Worm (Caenorhabditis elegans) whole organism, late embryonic: ENCODE data around the gene dro-1.
A peak's percentile ranks its signal among the peaks of the same experiment; 100 is the strongest.

Experiments
- C08G9.2 ChIP-seq: sonication (generic microtip); optimal IDR thresholded peaks from 2 replicates; lab custom pipeline; 2016; ENCODE audit warnings: mild to moderate bottlenecking, missing genetic modification characterization, moderate library complexity, missing compliant biosample characterization
- K09A11.1 ChIP-seq: sonication (generic microtip); optimal IDR thresholded peaks from 2 replicates; lab custom pipeline; 2017; ENCODE audit warnings: antibody characterized with exemption, mild to moderate bottlenecking, missing genetic modification characterization, missing compliant biosample characterization; ENCODE audit not compliant: insufficient read depth
- ahr-1 ChIP-seq: sonication (generic microtip); optimal IDR thresholded peaks from 2 replicates; lab custom pipeline; 2016; ENCODE audit warnings: missing genetic modification characterization, missing compliant biosample characterization
- ceh-19 ChIP-seq: fragments of 200-800 bp; sonication (Bioruptor generic); optimal IDR thresholded peaks from 2 replicates; lab custom pipeline; 2018; ENCODE audit warnings: mild to moderate bottlenecking, missing genetic modification characterization, missing compliant biosample characterization
- ceh-2 ChIP-seq: sonication (generic microtip); optimal IDR thresholded peaks from 2 replicates; lab custom pipeline; 2016; ENCODE audit warnings: missing genotype, missing genetic modification characterization, missing compliant biosample characterization
- ceh-22 ChIP-seq: sonication (generic microtip); optimal IDR thresholded peaks from 2 replicates; lab custom pipeline; 2017; ENCODE audit warnings: missing biosample characterization, missing genetic modification characterization
- ceh-31 ChIP-seq: sonication (generic microtip); optimal IDR thresholded peaks from 2 replicates; lab custom pipeline; 2016; ENCODE audit warnings: missing genetic modification characterization, missing compliant biosample characterization
- ceh-34 ChIP-seq: sonication (generic microtip); optimal IDR thresholded peaks from 2 replicates; lab custom pipeline; 2016; ENCODE audit warnings: mild to moderate bottlenecking, missing genetic modification characterization, missing compliant biosample characterization
- ceh-6 ChIP-seq: fragments of 200-800 bp; sonication (Bioruptor generic); optimal IDR thresholded peaks from 2 replicates; lab custom pipeline; 2018; ENCODE audit warnings: mild to moderate bottlenecking, missing genetic modification characterization, missing compliant biosample characterization
- che-1 ChIP-seq: sonication (generic microtip); optimal IDR thresholded peaks from 2 replicates; lab custom pipeline; 2016; ENCODE audit warnings: mild to moderate bottlenecking, missing genetic modification characterization, missing compliant biosample characterization
- elt-2 ChIP-seq: sonication (generic microtip); optimal IDR thresholded peaks from 2 replicates; lab custom pipeline; 2016; ENCODE audit warnings: missing genetic modification reagents, missing genetic modification characterization, missing compliant biosample characterization
- elt-4 ChIP-seq: sonication (generic microtip); optimal IDR thresholded peaks from 2 replicates; lab custom pipeline; 2016; ENCODE audit warnings: missing genetic modification characterization, missing compliant biosample characterization
- ets-4 ChIP-seq: sonication (generic microtip); optimal IDR thresholded peaks from 2 replicates; lab custom pipeline; 2016; ENCODE audit warnings: missing genetic modification characterization, missing compliant biosample characterization
- fkh-10 ChIP-seq: fragments of 150-350 bp; optimal IDR thresholded peaks from 2 replicates; lab custom pipeline; 2014; ENCODE audit warnings: missing biosample characterization, missing genetic modification reagents, missing genetic modification characterization
- gmeb-2 ChIP-seq: sonication (generic microtip); optimal IDR thresholded peaks from 2 replicates; lab custom pipeline; 2016; ENCODE audit warnings: missing genetic modification characterization, inconsistent platforms, missing compliant biosample characterization
- hlh-8 ChIP-seq: sonication (generic microtip); optimal IDR thresholded peaks from 2 replicates; lab custom pipeline; 2016; ENCODE audit warnings: missing genotype, missing genetic modification characterization, missing compliant biosample characterization
- lim-6 ChIP-seq: sonication (generic microtip); optimal IDR thresholded peaks from 2 replicates; lab custom pipeline; 2016; ENCODE audit warnings: missing genetic modification characterization, missing compliant biosample characterization
- mec-3 ChIP-seq: sonication (generic microtip); optimal IDR thresholded peaks from 2 replicates; lab custom pipeline; 2016; ENCODE audit warnings: borderline replicate concordance, missing genetic modification characterization, missing compliant biosample characterization
- nfya-1 ChIP-seq: sonication (generic microtip); optimal IDR thresholded peaks from 2 replicates; lab custom pipeline; 2017; ENCODE audit warnings: missing genetic modification characterization, mild to moderate bottlenecking, missing compliant biosample characterization, antibody characterized with exemption, moderate library complexity
- nhr-232 ChIP-seq: sonication (generic microtip); optimal IDR thresholded peaks from 2 replicates; lab custom pipeline; 2016; ENCODE audit warnings: missing genetic modification characterization, missing compliant biosample characterization
- npax-4 ChIP-seq: sonication (generic microtip); optimal IDR thresholded peaks from 2 replicates; lab custom pipeline; 2016; ENCODE audit warnings: missing genetic modification characterization, missing compliant biosample characterization
- pag-3 ChIP-seq: sonication (generic microtip); optimal IDR thresholded peaks from 2 replicates; lab custom pipeline; 2016; ENCODE audit warnings: missing compliant biosample characterization, missing genetic modification characterization, borderline replicate concordance
- pat-9 ChIP-seq: fragments of 200-800 bp; sonication (Bioruptor generic); optimal IDR thresholded peaks from 2 replicates; lab custom pipeline; 2018; ENCODE audit warnings: mild to moderate bottlenecking, missing genetic modification characterization, moderate library complexity, missing compliant biosample characterization
- sdc-2 ChIP-seq: sonication (generic microtip); optimal IDR thresholded peaks from 2 replicates; lab custom pipeline; 2016; ENCODE audit warnings: missing genotype, missing genetic modification characterization, missing compliant biosample characterization
- sox-2 ChIP-seq: fragments of 200-800 bp; sonication (Bioruptor generic); IDR thresholded peaks from 2 replicates; pipeline ENCODE4 v1.3.6; 2022; ENCODE audit warnings: missing genetic modification reagents, missing genetic modification characterization, missing compliant biosample characterization
- tbx-7 ChIP-seq: sonication (generic microtip); optimal IDR thresholded peaks from 2 replicates; lab custom pipeline; 2016; ENCODE audit warnings: missing genotype, missing genetic modification characterization, missing compliant biosample characterization
- unc-3 ChIP-seq, 2 experiments: fragments of 200-800 bp in 1 of 2; sonication (Bioruptor generic) in 1 of 2; sonication (generic microtip) in 1 of 2; conservative IDR thresholded peaks in 1 of 2; optimal IDR thresholded peaks in 1 of 2; 2 replicates each; pipeline versions ENCODE4 v1.3.6 to Lab custom; 2016 to 2022; ENCODE audit warnings: missing compliant biosample characterization in 2 of 2, missing genetic modification characterization in 2 of 2, missing genetic modification reagents in 1 of 2
- unc-42 ChIP-seq: sonication (generic microtip); optimal IDR thresholded peaks from 2 replicates; lab custom pipeline; 2016; ENCODE audit warnings: missing genotype, missing genetic modification characterization, missing compliant biosample characterization
- unc-55 ChIP-seq: sonication (generic microtip); optimal IDR thresholded peaks from 2 replicates; lab custom pipeline; 2017; ENCODE audit warnings: missing biosample characterization, missing genetic modification reagents, missing genetic modification characterization
- unc-86 ChIP-seq: sonication (generic microtip); optimal IDR thresholded peaks from 2 replicates; lab custom pipeline; 2016; ENCODE audit warnings: missing genetic modification characterization, missing compliant biosample characterization
- zip-5 ChIP-seq: sonication (generic microtip); optimal IDR thresholded peaks from 2 replicates; lab custom pipeline; 2016; ENCODE audit warnings: missing genetic modification characterization, missing compliant biosample characterization
- ztf-16 ChIP-seq: sonication (generic microtip); optimal IDR thresholded peaks from 2 replicates; lab custom pipeline; 2017; ENCODE audit warnings: missing genetic modification characterization, missing compliant biosample characterization

Gene dro-1

ce11 chrIII:13376304-13376760 lies 33.8 kb downstream of the dro-1 start, which contains the start of gene lis-1:
Gene lis-1 (minus strand): TSS chrIII:13376710.
- no peak for TF ChIP-seq ceh-2 (tag; lab: Kevin White, UChicago)
- TF ChIP-seq ceh-31 = peak; percentile 12
- TF ChIP-seq unc-42 (tag; lab: Kevin White, UChicago) = peak; percentile 83

ce11 chrIII:13377249-13377648 lies 34.8 kb downstream of the dro-1 start:
- no peak for TF ChIP-seq C08G9.2 (tag; lab: Kevin White, UChicago)
- TF ChIP-seq ceh-31 = peak; percentile 15
- no peak for TF ChIP-seq unc-3 (GFP tag; conservative IDR thresholded peaks at IDR 0.05; lab: Robert Waterston, UW)
- TF ChIP-seq unc-3 (tag; optimal IDR thresholded peaks at IDR 0.05; lab: Kevin White, UChicago) = no peak
- TF ChIP-seq ceh-34 (tag; lab: Kevin White, UChicago) = no peak
- peak; percentile 25 for TF ChIP-seq elt-2 (tag; lab: Kevin White, UChicago)
- no peak for TF ChIP-seq gmeb-2 (tag; lab: Kevin White, UChicago)
- peak; percentile 9 for TF ChIP-seq unc-42 (tag; lab: Kevin White, UChicago)
- peak; percentile 83 for TF ChIP-seq nfya-1 (tag; lab: Kevin White, UChicago)
- TF ChIP-seq sox-2 (GFP tag; lab: Robert Waterston, UW) = no peak
- no peak for TF ChIP-seq mec-3 (tag; lab: Kevin White, UChicago)
- TF ChIP-seq ceh-22 = no peak
- no peak for TF ChIP-seq nhr-232 (tag; lab: Kevin White, UChicago)
- TF ChIP-seq ceh-6 = no peak

- TF ChIP-seq hlh-8 (no peak), unc-42 (tag; lab: Kevin White, UChicago) (no peak), npax-4 (tag; lab: Kevin White, UChicago) (no peak), che-1 (tag; lab: Kevin White, UChicago) (no peak), ceh-19 (GFP tag; lab: Kevin White, UChicago) (no peak), fkh-10 (GFP tag; lab: Kevin White, UChicago) (no peak), lim-6 (no peak), ahr-1 (no peak), ceh-6 (no peak), elt-4 (tag; lab: Kevin White, UChicago) (no peak), K09A11.1 (tag; lab: Kevin White, UChicago) (no peak), sdc-2 (tag; lab: Kevin White, UChicago) (no peak), pat-9 (tag; lab: Kevin White, UChicago) (no peak), pag-3 (no peak), tbx-7 (tag; lab: Kevin White, UChicago) (no peak)
Observed at ce11 chrIII:13378242-13378641, 35.8 kb downstream of the dro-1 start, which contains the start of gene T03F6.10. Gene T03F6.10 (minus strand): TSS chrIII:13378342.

- TF ChIP-seq K09A11.1 (tag; lab: Kevin White, UChicago) = no peak
Observed at ce11 chrIII:13380196-13380595, 37.7 kb downstream of the dro-1 start, which contains the start of gene T03F6.6. Gene T03F6.6 (minus strand): TSS chrIII:13380296.

- TF ChIP-seq ets-4 (tag; lab: Kevin White, UChicago) = no peak
- TF ChIP-seq zip-5 = no peak
- TF ChIP-seq ceh-31 = no peak
- TF ChIP-seq ceh-6 = no peak
- no peak for TF ChIP-seq unc-55 (GFP tag; lab: Kevin White, UChicago)
- TF ChIP-seq elt-2 (tag; lab: Kevin White, UChicago) = no peak
- no peak for TF ChIP-seq unc-86 (tag; lab: Kevin White, UChicago)
- TF ChIP-seq ztf-16 = no peak
Observed at ce11 chrIII:13380881-13381280, 38.4 kb downstream of the dro-1 start.
